Worm (Caenorhabditis elegans): ENCODE results near the gene orc-5.

The orc-5 gene

DNA sequence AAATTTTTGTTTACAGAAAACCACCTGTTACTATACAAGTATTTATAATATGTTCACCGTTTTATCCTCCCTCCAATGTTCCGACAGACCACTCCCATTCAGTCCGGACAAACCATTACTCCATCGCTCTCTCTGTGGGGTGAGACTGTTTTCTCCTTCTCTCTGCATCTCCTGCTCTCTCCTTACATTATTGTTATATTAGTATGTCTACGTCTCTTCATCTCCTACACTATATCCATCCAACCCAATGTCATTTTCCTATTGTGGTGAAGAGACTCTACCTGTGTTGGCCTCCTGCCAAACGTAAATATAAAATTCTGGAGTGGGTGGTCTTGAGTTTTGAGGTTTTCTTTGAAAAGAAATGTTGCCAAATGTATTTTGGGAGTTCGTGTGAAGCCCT lies 19.8 kb downstream of the orc-5 start (continued):
- peak; percentile 10 for TF ChIP-seq nhr-47 (tag; optimal IDR thresholded peaks at IDR 0.05)
- no peak for TF ChIP-seq irx-1 (tag; optimal IDR thresholded peaks at IDR 0.05)
- peak in 1 of 2 experiments; percentile 46 for TF ChIP-seq lin-35 (GFP tag; optimal IDR thresholded peaks at IDR 0.05)
- TF ChIP-seq isw-1 (GFP tag; IDR thresholded peaks at IDR 0.05) = no peak
- no peak for TF ChIP-seq ceh-82 (tag; optimal IDR thresholded peaks at IDR 0.05)
- TF ChIP-seq F16B12.6 (tag; optimal IDR thresholded peaks at IDR 0.05) = no peak
- no peak for TF ChIP-seq sptf-1 (tag; optimal IDR thresholded peaks at IDR 0.05)
- no peak for TF ChIP-seq pag-3 (tag; optimal IDR thresholded peaks at IDR 0.05; ENCODE audit: borderline replicate concordance, insufficient read depth)
- peak; percentile 45 for TF ChIP-seq nhr-71 (tag; optimal IDR thresholded peaks at IDR 0.05)
- TF ChIP-seq lsy-2 (tag; optimal IDR thresholded peaks at IDR 0.05) = peak; percentile 15 to 33
- peak; percentile 60 for TF ChIP-seq snu-23 (GFP tag; optimal IDR thresholded peaks at IDR 0.05)

DNA sequence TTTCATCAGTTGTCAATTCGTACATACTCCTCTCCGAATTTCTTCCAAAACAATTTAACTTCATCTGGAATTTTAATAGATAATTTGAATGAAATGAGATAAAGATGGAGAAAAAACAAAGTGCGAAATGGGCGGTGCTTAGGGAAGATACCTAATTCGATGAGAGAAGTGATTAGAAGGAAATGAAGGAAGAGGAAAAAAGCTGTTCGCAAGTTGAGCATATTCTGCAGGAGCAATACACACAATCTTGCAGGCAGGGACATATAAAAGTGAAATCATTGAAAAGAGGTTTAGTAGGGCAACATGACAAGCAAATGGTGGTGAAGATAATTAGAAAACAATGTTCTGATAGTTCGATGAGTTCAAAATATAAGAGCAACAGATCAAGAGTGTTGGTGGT lies 22.7 kb downstream of the orc-5 start, which contains the start of gene glb-21:
TSS of gene glb-21 (minus strand) at position 66 of the 400 bp plus-strand sequence.
- TF ChIP-seq efl-1 (optimal IDR thresholded peaks at IDR 0.05) (no peak), efl-1 (GFP tag; optimal IDR thresholded peaks at IDR 0.05 in 1 of 2) (peak in 1 of 2 experiments; percentile 75), vab-15 (tag; optimal IDR thresholded peaks at IDR 0.05) (no peak)

DNA sequence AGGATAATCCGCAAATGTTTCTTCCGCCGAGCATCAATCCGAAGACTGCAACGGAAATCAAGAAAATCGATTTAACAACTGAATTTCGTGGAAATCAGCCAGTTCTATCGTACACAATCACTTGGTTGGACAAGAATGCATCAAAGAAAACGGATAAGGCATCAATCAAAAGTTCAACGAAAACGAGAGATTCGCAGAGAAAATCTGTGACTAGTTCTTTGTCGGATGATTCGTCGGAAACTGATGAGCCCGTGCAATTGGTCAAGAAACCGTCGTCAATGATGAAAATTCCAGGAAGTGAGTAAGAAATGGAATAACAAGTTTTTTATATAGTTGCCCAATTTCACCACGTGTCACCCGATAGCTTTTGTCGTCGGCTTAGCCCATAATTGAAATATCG lies 28.3 kb downstream of the orc-5 start, which contains the start of gene R102.6:
TSS of gene R102.6 (minus strand) at position 101 of the 400 bp plus-strand sequence.
- TF ChIP-seq lin-14 (GFP tag; optimal IDR thresholded peaks at IDR 0.05) = no peak
- no peak for TF ChIP-seq zip-4 (GFP tag; optimal IDR thresholded peaks at IDR 0.05)
- no peak for TF ChIP-seq mab-9 (GFP tag; IDR thresholded peaks at IDR 0.05)
- no peak for TF ChIP-seq isw-1 (GFP tag; IDR thresholded peaks at IDR 0.05)
- TF ChIP-seq Y116A8C.19 (tag; optimal IDR thresholded peaks at IDR 0.05; ENCODE audit: borderline replicate concordance) = no peak
- no peak for TF ChIP-seq nhr-76 (tag; optimal IDR thresholded peaks at IDR 0.05)
- TF ChIP-seq mef-2 (tag; optimal IDR thresholded peaks at IDR 0.05) = no peak

DNA sequence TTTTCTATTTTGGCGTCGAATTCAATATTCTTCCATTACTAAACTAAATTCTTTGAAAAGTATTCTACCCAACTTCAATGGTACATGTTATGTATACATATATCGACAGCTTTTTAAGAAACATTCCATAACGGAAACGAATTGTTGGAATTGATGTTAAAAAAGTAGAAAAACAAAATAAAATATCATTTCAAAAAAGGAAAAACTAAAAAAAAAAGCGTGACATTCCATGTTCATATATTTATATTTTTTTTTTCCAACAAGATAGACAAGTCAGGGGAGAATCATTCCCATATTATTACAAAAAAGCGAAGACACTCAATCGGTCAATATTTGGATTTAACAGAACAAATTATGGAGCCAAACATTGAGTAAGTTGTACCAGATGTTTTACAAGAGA lies 29.2 kb downstream of the orc-5 start, which contains the start of gene R102.10:
TSS of gene R102.10 (plus strand) at position 301 of the 400 bp plus-strand sequence.
- TF ChIP-seq lsy-2 (tag; optimal IDR thresholded peaks at IDR 0.05) = no peak
- TF ChIP-seq ets-5 (GFP tag; IDR thresholded peaks at IDR 0.05) = no peak
- TF ChIP-seq C16A3.4 (tag; optimal IDR thresholded peaks at IDR 0.05) = no peak
- TF ChIP-seq efl-1 (optimal IDR thresholded peaks at IDR 0.05) = no peak
- TF ChIP-seq efl-1 (GFP tag; optimal IDR thresholded peaks at IDR 0.05 in 1 of 2) = no peak
- TF ChIP-seq mef-2 (tag; optimal IDR thresholded peaks at IDR 0.05) = no peak
- no peak for TF ChIP-seq sptf-1 (tag; optimal IDR thresholded peaks at IDR 0.05)
- no peak for TF ChIP-seq unc-62 (GFP tag; optimal IDR thresholded peaks at IDR 0.05)
- TF ChIP-seq Y116A8C.19 (tag; optimal IDR thresholded peaks at IDR 0.05; ENCODE audit: borderline replicate concordance) = no peak

DNA sequence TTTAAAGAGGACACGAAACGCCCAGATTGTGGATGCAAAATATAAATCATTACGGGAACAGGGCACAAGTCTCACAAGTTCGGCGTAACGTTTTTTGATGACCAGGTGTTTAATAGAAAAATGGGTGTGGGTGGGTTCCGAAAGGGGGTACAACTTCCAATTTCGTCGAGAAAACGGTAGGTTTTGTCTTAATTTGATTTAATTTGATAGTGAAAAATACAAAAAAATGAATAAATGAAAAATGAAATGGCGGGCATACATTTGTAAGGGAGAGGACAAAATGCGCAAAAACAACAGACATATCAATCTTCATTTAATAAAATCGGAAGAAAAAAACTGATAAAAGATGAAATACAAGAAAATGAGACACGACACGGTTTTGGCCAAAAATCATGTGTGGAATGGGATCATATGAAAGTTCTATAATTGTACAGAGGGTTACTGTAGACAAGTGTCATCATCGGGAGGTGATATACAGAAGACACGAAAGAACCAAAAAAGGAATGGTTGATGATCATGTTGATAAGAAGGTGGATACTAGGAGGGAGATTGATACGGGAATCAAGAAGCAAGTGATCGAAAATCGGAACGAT lies 32.4 kb downstream of the orc-5 start:
- no peak for TF ChIP-seq fkh-8 (tag; optimal IDR thresholded peaks at IDR 0.05)
- peak; percentile 36 for TF ChIP-seq tbx-2 (tag; optimal IDR thresholded peaks at IDR 0.05)
- no peak for TF ChIP-seq unc-86 (tag; optimal IDR thresholded peaks at IDR 0.05)
- no peak for TF ChIP-seq nhr-47 (tag; optimal IDR thresholded peaks at IDR 0.05)
- no peak for TF ChIP-seq unc-98 (GFP tag; IDR thresholded peaks at IDR 0.05)
- TF ChIP-seq ztf-4 (tag; optimal IDR thresholded peaks at IDR 0.05) = no peak
- TF ChIP-seq nhr-77 (tag; optimal IDR thresholded peaks at IDR 0.05) = no peak
- TF ChIP-seq fkh-4 (tag; optimal IDR thresholded peaks at IDR 0.05; ENCODE audit: borderline replicate concordance) = no peak
- TF ChIP-seq nhr-11 (tag; optimal IDR thresholded peaks at IDR 0.05) = no peak
- TF ChIP-seq ceh-63 (GFP tag; optimal IDR thresholded peaks at IDR 0.05) = no peak
- no peak for TF ChIP-seq Y116A8C.19 (tag; optimal IDR thresholded peaks at IDR 0.05; ENCODE audit: borderline replicate concordance)
- peak; percentile 55 for TF ChIP-seq lin-14 (GFP tag; optimal IDR thresholded peaks at IDR 0.05)
- no peak for TF ChIP-seq ceh-88 (GFP tag; IDR thresholded peaks at IDR 0.05)
- TF ChIP-seq nhr-90 (tag; optimal IDR thresholded peaks at IDR 0.05; ENCODE audit: poor library complexity) = peak; percentile 21
- no peak for TF ChIP-seq C16A3.4 (tag; optimal IDR thresholded peaks at IDR 0.05)
- TF ChIP-seq isw-1 (GFP tag; IDR thresholded peaks at IDR 0.05) = no peak
- TF ChIP-seq nhr-84 (tag; optimal IDR thresholded peaks at IDR 0.05) = no peak
- no peak for TF ChIP-seq dpl-1 (GFP tag; optimal IDR thresholded peaks at IDR 0.05)
- TF ChIP-seq efl-1 (optimal IDR thresholded peaks at IDR 0.05) = no peak
- TF ChIP-seq efl-1 (GFP tag; optimal IDR thresholded peaks at IDR 0.05 in 1 of 2) = peak in 1 of 2 experiments; percentile 51
- peak in 1 of 2 experiments; percentile 53 for TF ChIP-seq lin-35 (GFP tag; optimal IDR thresholded peaks at IDR 0.05)
- no peak for TF ChIP-seq lin-15B (tag; optimal IDR thresholded peaks at IDR 0.05)
- no peak for TF ChIP-seq ztf-11 (tag; optimal IDR thresholded peaks at IDR 0.05)
- TF ChIP-seq nhr-237 (tag; optimal IDR thresholded peaks at IDR 0.05) = no peak
- TF ChIP-seq F16B12.6 (tag; optimal IDR thresholded peaks at IDR 0.05) = no peak
- TF ChIP-seq nhr-12 (tag; optimal IDR thresholded peaks at IDR 0.05) = no peak
- TF ChIP-seq grh-1 (GFP tag; IDR thresholded peaks at IDR 0.05) = no peak
- peak; percentile 37 for TF ChIP-seq snu-23 (GFP tag; optimal IDR thresholded peaks at IDR 0.05)
- TF ChIP-seq ama-1 (optimal IDR thresholded peaks at IDR 0.05) = no peak
